Worm (Caenorhabditis elegans): Measurements from ENCODE around the gene Y75B8A.8.

ce11 chrIII:12207574-12207973 lies 47.0 kb downstream of the Y75B8A.8 start:
- TF ChIP-seq Y22D7AL.16 (tag; optimal IDR thresholded peaks at IDR 0.05) (no peak), pqm-1 (tag; optimal IDR thresholded peaks at IDR 0.05) (no peak), elt-2 (tag; optimal IDR thresholded peaks at IDR 0.05) (no peak), dve-1 (tag; optimal IDR thresholded peaks at IDR 0.05) (no peak), ztf-16 (tag; optimal IDR thresholded peaks at IDR 0.05) (no peak), lin-11 (tag; optimal IDR thresholded peaks at IDR 0.05) (no peak), ama-1 (optimal IDR thresholded peaks at IDR 0.05) (no peak), elt-4 (tag; optimal IDR thresholded peaks at IDR 0.05) (no peak), sdc-2 (tag; optimal IDR thresholded peaks at IDR 0.05) (no peak), che-1 (tag; optimal IDR thresholded peaks at IDR 0.05) (no peak), hlh-15 (tag; optimal IDR thresholded peaks at IDR 0.05) (no peak), pha-4 (tag; optimal IDR thresholded peaks at IDR 0.05) (no peak), hlh-13 (GFP tag; optimal IDR thresholded peaks at IDR 0.05) (no peak), eyg-1 (tag; optimal IDR thresholded peaks at IDR 0.05) (no peak)
